Worm (Caenorhabditis elegans): Measurements from ENCODE around the gene C28H8.2.

- TF ChIP-seq grh-1 (GFP tag; IDR thresholded peaks at IDR 0.05) (no peak), zag-1 (tag; optimal IDR thresholded peaks at IDR 0.05) (no peak), skn-1 (tag; optimal IDR thresholded peaks at IDR 0.05) (no peak), egl-13 (tag; optimal IDR thresholded peaks at IDR 0.05) (no peak), lin-39 (tag; optimal IDR thresholded peaks at IDR 0.05) (no peak)
Observed at ce11 chrIII:5902558-5902957, 17.6 kb upstream of the C28H8.2 start.
